Worm (Caenorhabditis elegans) whole organism, L3 larva: ENCODE results near the gene E02H1.5.

Source experiments
- ceh-82 ChIP-seq: fragments of 150-350 bp; optimal IDR thresholded peaks from 2 replicates; lab custom pipeline; 2014; ENCODE audit warnings: missing biosample characterization, missing genetic modification characterization
- egl-27 ChIP-seq: sonication (generic microtip); optimal IDR thresholded peaks from 4 replicates; lab custom pipeline; 2017; ENCODE audit warnings: missing biosample characterization, missing genetic modification reagents, missing genetic modification characterization
- elt-2 ChIP-seq: sonication (generic microtip); optimal IDR thresholded peaks from 2 replicates; lab custom pipeline; 2016; ENCODE audit warnings: missing genetic modification reagents, mild to moderate bottlenecking, missing genetic modification characterization, missing compliant biosample characterization
- fos-1 ChIP-seq: fragments of 150-350 bp; optimal IDR thresholded peaks from 2 replicates; lab custom pipeline; 2014; ENCODE audit warnings: missing biosample characterization, missing genetic modification characterization
- nhr-23 ChIP-seq: fragments of 150-350 bp; optimal IDR thresholded peaks from 2 replicates; lab custom pipeline; 2014; ENCODE audit warnings: missing biosample characterization, missing genetic modification reagents, missing genetic modification characterization
- nhr-237 ChIP-seq: fragments of 150-350 bp; optimal IDR thresholded peaks from 2 replicates; lab custom pipeline; 2014; ENCODE audit warnings: missing biosample characterization, missing genetic modification characterization
- nhr-77 ChIP-seq: fragments of 150-350 bp; optimal IDR thresholded peaks from 2 replicates; lab custom pipeline; 2014; ENCODE audit warnings: missing biosample characterization, missing genetic modification characterization
- tbx-2 ChIP-seq: sonication (generic microtip); optimal IDR thresholded peaks from 2 replicates; lab custom pipeline; 2016; ENCODE audit warnings: mild to moderate bottlenecking, missing genetic modification characterization, missing compliant biosample characterization
- unc-62 ChIP-seq: fragments of 150-350 bp; sonication (generic microtip); optimal IDR thresholded peaks from 4 replicates; lab custom pipeline; 2014; ENCODE audit warnings: missing biosample characterization, missing genetic modification reagents, missing genetic modification characterization
- ztf-11 ChIP-seq: fragments of 150-350 bp; optimal IDR thresholded peaks from 2 replicates; lab custom pipeline; 2014; ENCODE audit warnings: missing biosample characterization, missing genetic modification characterization

DNA sequence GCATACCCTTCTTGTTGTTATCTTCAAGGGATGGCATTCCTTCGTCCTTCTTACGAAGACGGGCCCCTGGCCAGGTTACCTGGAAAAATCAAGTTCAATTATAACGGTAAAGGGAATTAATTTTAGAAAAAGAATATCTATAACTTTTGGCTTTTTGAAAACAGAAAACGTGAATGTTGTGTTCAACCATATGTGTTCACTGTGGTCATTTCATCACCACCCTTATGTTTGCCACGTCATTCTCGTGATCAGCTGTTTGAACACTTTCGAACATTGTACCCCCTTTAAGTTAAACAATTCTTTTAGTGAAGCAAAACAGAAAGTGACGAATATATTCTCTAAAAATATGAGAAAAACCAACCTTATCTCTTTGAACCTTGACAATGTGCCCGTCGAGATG is 23.7 kb downstream of the E02H1.5 start:
- TF ChIP-seq fos-1 (tag; lab: Kevin White, UChicago) (no peak), nhr-237 (tag; lab: Kevin White, UChicago) (no peak), elt-2 (no peak), ztf-11 (no peak), unc-62 (GFP tag; lab: Kevin White, UChicago) (no peak), nhr-77 (tag; lab: Kevin White, UChicago) (no peak), ceh-82 (no peak), egl-27 (tag; lab: Kevin White, UChicago) (no peak), nhr-23 (no peak), tbx-2 (tag; lab: Kevin White, UChicago) (no peak)
